Worm (Caenorhabditis elegans) whole organism, L4/young adult: ENCODE data around the gene slc-17.4.

Experiments
- W03F9.2 ChIP-seq: fragments of 150-350 bp; optimal IDR thresholded peaks from 2 replicates; lab custom pipeline; 2014; ENCODE audit warnings: missing biosample characterization, missing genetic modification characterization
- dao-5 ChIP-seq: sonication (generic microtip); optimal IDR thresholded peaks from 2 replicates; lab custom pipeline; 2016; ENCODE audit warnings: missing genotype, missing genetic modification characterization, moderate library complexity, missing compliant biosample characterization
- him-1 ChIP-seq: sonication (generic microtip); optimal IDR thresholded peaks from 2 replicates; lab custom pipeline; 2016; ENCODE audit warnings: missing genotype, missing genetic modification reagents, missing genetic modification characterization, missing compliant biosample characterization

- TF ChIP-seq him-1 (tag; lab: Kevin White, UChicago): no peak
- no peak for TF ChIP-seq W03F9.2 (tag; lab: Kevin White, UChicago)
- TF ChIP-seq dao-5 (tag; lab: Kevin White, UChicago): no peak
Observed at ce11 chrIV:17278861-17279591, 12.5 kb downstream of the slc-17.4 start, which contains the start of gene hsp-1.
